Fruit fly (Drosophila melanogaster) whole organism, embryonic: Measurements from ENCODE around the gene CG9518.
A peak's percentile ranks its signal among the peaks of the same experiment; 100 is the strongest.

ENCODE experiments used
- Atf3 ChIP-seq: fragments of 200-800 bp; sonication (Bioruptor generic); optimal IDR thresholded peaks from 3 replicates; lab custom pipeline; 2016; ENCODE audit warnings: missing biosample characterization, missing genetic modification characterization
- BEAF-32 ChIP-seq: fragments of 200-800 bp; sonication (Bioruptor generic); optimal IDR thresholded peaks from 3 replicates; lab custom pipeline; 2017; ENCODE audit warnings: missing biosample characterization, missing genetic modification characterization, mild to moderate bottlenecking, moderate library complexity, missing genetic modification reagents
- CG1024 ChIP-seq: fragments of 200-800 bp; sonication (Bioruptor generic); IDR thresholded peaks from 2 replicates; pipeline ENCODE4 v1.3.6; 2022; ENCODE audit warnings: missing biosample characterization, missing genetic modification characterization
- CG12942 ChIP-seq: fragments of 200-800 bp; sonication (Bioruptor generic); optimal IDR thresholded peaks from 3 replicates; lab custom pipeline; 2016; ENCODE audit warnings: missing biosample characterization, missing genetic modification characterization
- CG13287 ChIP-seq: fragments of 200-800 bp; sonication (Bioruptor generic); IDR thresholded peaks from 2 replicates; pipeline ENCODE4 v1.3.6; 2022; ENCODE audit warnings: missing biosample characterization, missing genetic modification characterization; ENCODE audit not compliant: partially characterized antibody
- CG16813 ChIP-seq: fragments of 200-800 bp; sonication (Bioruptor generic); IDR thresholded peaks from 3 replicates; pipeline ENCODE4 v1.3.6; 2022; ENCODE audit warnings: missing biosample characterization, missing genetic modification characterization; ENCODE audit not compliant: partially characterized antibody
- CG17361 ChIP-seq: fragments of 200-800 bp; sonication (Bioruptor generic); IDR thresholded peaks from 3 replicates; pipeline ENCODE4 v1.3.6; 2022; ENCODE audit warnings: missing biosample characterization, missing genetic modification characterization
- CG1792 ChIP-seq: fragments of 200-800 bp; sonication (Bioruptor generic); optimal IDR thresholded peaks from 2 replicates; lab custom pipeline; 2016; ENCODE audit warnings: missing biosample characterization, missing genetic modification characterization
- CG18011 ChIP-seq: fragments of 200-800 bp; sonication (Bioruptor generic); optimal IDR thresholded peaks from 2 replicates; lab custom pipeline; 2017; ENCODE audit warnings: missing biosample characterization, missing genetic modification characterization, mild to moderate bottlenecking, moderate library complexity, missing genotype
- CG2120 ChIP-seq: fragments of 200-800 bp; sonication (Bioruptor generic); optimal IDR thresholded peaks from 3 replicates; lab custom pipeline; 2016; ENCODE audit warnings: missing biosample characterization, missing genetic modification characterization
- CG2678 ChIP-seq: fragments of 200-800 bp; sonication (Bioruptor generic); optimal IDR thresholded peaks from 3 replicates; lab custom pipeline; 2019; ENCODE audit warnings: missing biosample characterization, mild to moderate bottlenecking, missing genetic modification characterization, moderate library complexity
- CG30020 ChIP-seq: fragments of 200-800 bp; optimal IDR thresholded peaks from 2 replicates; lab custom pipeline; 2019; ENCODE audit warnings: missing biosample characterization, mild to moderate bottlenecking, missing genetic modification characterization, moderate library complexity
- CG31388 ChIP-seq: fragments of 200-800 bp; sonication (Bioruptor generic); optimal IDR thresholded peaks from 2 replicates; lab custom pipeline; 2016; ENCODE audit warnings: missing biosample characterization, missing genetic modification characterization
- CG32767 ChIP-seq: fragments of 200-800 bp; sonication (Bioruptor generic); IDR thresholded peaks from 2 replicates; pipeline ENCODE4 v1.3.6; 2022; ENCODE audit warnings: missing biosample characterization, missing genetic modification characterization
- CG43689 ChIP-seq: fragments of 200-800 bp; sonication (Bioruptor generic); IDR thresholded peaks from 2 replicates; pipeline ENCODE4 v1.3.6; 2022; ENCODE audit warnings: missing biosample characterization, missing genetic modification characterization
- CG4404 ChIP-seq: fragments of 200-800 bp; sonication (Bioruptor generic); IDR thresholded peaks from 2 replicates; pipeline ENCODE4 v1.3.6; 2022; ENCODE audit warnings: missing biosample characterization, missing genetic modification characterization
- CG6272 ChIP-seq: fragments of 200-800 bp; sonication (Bioruptor generic); IDR thresholded peaks from 2 replicates; pipeline ENCODE4 v1.3.6; 2022; ENCODE audit warnings: missing biosample characterization, missing genetic modification characterization
- CG6689 ChIP-seq: fragments of 200-800 bp; sonication (Bioruptor generic); IDR thresholded peaks from 2 replicates; pipeline ENCODE4 v1.3.6; 2022; ENCODE audit warnings: missing biosample characterization, missing genetic modification characterization
- CG7556 ChIP-seq: fragments of 200-800 bp; sonication (Bioruptor generic); optimal IDR thresholded peaks from 2 replicates; lab custom pipeline; 2017; ENCODE audit warnings: missing biosample characterization, mild to moderate bottlenecking, missing genetic modification characterization
- CG7745 ChIP-seq: fragments of 200-800 bp; sonication (Bioruptor generic); optimal IDR thresholded peaks from 2 replicates; lab custom pipeline; 2018; ENCODE audit warnings: missing biosample characterization, mild to moderate bottlenecking, missing genetic modification characterization, moderate library complexity
- CG9437 ChIP-seq: fragments of 200-800 bp; sonication (Bioruptor generic); optimal IDR thresholded peaks from 2 replicates; lab custom pipeline; 2018; ENCODE audit warnings: missing biosample characterization, mild to moderate bottlenecking, missing genetic modification characterization
- CTCF ChIP-seq: fragments of 200-800 bp; sonication (Bioruptor generic); optimal IDR thresholded peaks from 2 replicates; lab custom pipeline; 2017; ENCODE audit warnings: missing biosample characterization, mild to moderate bottlenecking, missing genetic modification characterization, moderate library complexity
- CrebB ChIP-seq: fragments of 200-800 bp; sonication (Bioruptor generic); optimal IDR thresholded peaks from 3 replicates; lab custom pipeline; 2018; ENCODE audit warnings: missing biosample characterization, mild to moderate bottlenecking, missing genetic modification characterization
- Deaf1 ChIP-seq: fragments of 200-800 bp; optimal IDR thresholded peaks from 3 replicates; lab custom pipeline; 2019; ENCODE audit warnings: missing biosample characterization, mild to moderate bottlenecking, missing genetic modification characterization, moderate library complexity
- Doc3 ChIP-seq: fragments of 200-800 bp; sonication (Bioruptor generic); IDR thresholded peaks from 3 replicates; pipeline ENCODE4 v1.3.6; 2022; ENCODE audit warnings: missing biosample characterization, missing genetic modification characterization; ENCODE audit not compliant: partially characterized antibody
- Dref ChIP-seq: fragments of 200-800 bp; sonication (Bioruptor generic); IDR thresholded peaks from 2 replicates; pipeline ENCODE4 v1.3.6; 2022; ENCODE audit warnings: missing biosample characterization, missing genetic modification characterization
- Ets65A ChIP-seq: fragments of 200-800 bp; sonication (Bioruptor generic); peaks from one replicate; lab custom pipeline; 2016; ENCODE audit warnings: missing biosample characterization, missing genetic modification characterization
- Hmx ChIP-seq: fragments of 200-800 bp; sonication (Bioruptor generic); optimal IDR thresholded peaks from 2 replicates; lab custom pipeline; 2016; ENCODE audit warnings: missing biosample characterization, missing genetic modification characterization
- Nf-YC ChIP-seq: fragments of 200-800 bp; optimal IDR thresholded peaks from 3 replicates; lab custom pipeline; 2019; ENCODE audit warnings: missing biosample characterization, mild to moderate bottlenecking, missing genetic modification characterization, moderate library complexity
- Opbp ChIP-seq: fragments of 200-800 bp; sonication (Bioruptor generic); IDR thresholded peaks from 3 replicates; pipeline ENCODE4 v1.3.6; 2022; ENCODE audit warnings: missing biosample characterization, missing genetic modification characterization; ENCODE audit not compliant: partially characterized antibody
- ase ChIP-seq: fragments of 200-800 bp; sonication (Bioruptor generic); IDR thresholded peaks from 3 replicates; pipeline ENCODE4 v1.3.6; 2022; ENCODE audit warnings: missing biosample characterization, missing genetic modification characterization
- fu2 ChIP-seq: fragments of 200-800 bp; sonication (Bioruptor generic); optimal IDR thresholded peaks from 2 replicates; lab custom pipeline; 2016; ENCODE audit warnings: missing biosample characterization, missing genetic modification characterization
- hb ChIP-seq: fragments of 200-800 bp; sonication (Bioruptor generic); IDR thresholded peaks from 3 replicates; pipeline ENCODE4 v1.3.6; 2022; ENCODE audit warnings: missing biosample characterization, missing genetic modification characterization; ENCODE audit not compliant: partially characterized antibody
- hth ChIP-seq: fragments of >200 bp; optimal IDR thresholded peaks from 2 replicates; lab custom pipeline; 2017; ENCODE audit warnings: inconsistent platforms
- inv ChIP-seq: fragments of 200-800 bp; sonication (Bioruptor generic); IDR thresholded peaks from 2 replicates; pipeline ENCODE4 v1.3.6; 2022; ENCODE audit warnings: missing biosample characterization, missing genetic modification characterization; ENCODE audit not compliant: partially characterized antibody
- jing ChIP-seq: fragments of 200-800 bp; sonication (Bioruptor generic); optimal IDR thresholded peaks from 2 replicates; lab custom pipeline; 2018; ENCODE audit warnings: missing biosample characterization, mild to moderate bottlenecking, missing genetic modification characterization
- knrl ChIP-seq: fragments of 200-800 bp; sonication (Bioruptor generic); IDR thresholded peaks from 3 replicates; pipeline ENCODE4 v1.3.6; 2022; ENCODE audit warnings: missing biosample characterization, missing genetic modification characterization; ENCODE audit not compliant: partially characterized antibody
- luna ChIP-seq: fragments of 200-800 bp; sonication (Bioruptor generic); optimal IDR thresholded peaks from 2 replicates; lab custom pipeline; 2016; ENCODE audit warnings: missing biosample characterization, missing genetic modification characterization
- nau ChIP-seq: fragments of 200-800 bp; sonication (Bioruptor generic); optimal IDR thresholded peaks from 3 replicates; lab custom pipeline; 2017; ENCODE audit warnings: missing biosample characterization, mild to moderate bottlenecking, missing genetic modification characterization, missing genetic modification reagents
- pfk ChIP-seq: fragments of 200-800 bp; sonication (Bioruptor generic); optimal IDR thresholded peaks from 2 replicates; lab custom pipeline; 2018; ENCODE audit warnings: missing biosample characterization, mild to moderate bottlenecking, missing genetic modification characterization, moderate library complexity
- phol ChIP-seq: fragments of 200-800 bp; sonication (Bioruptor generic); optimal IDR thresholded peaks from 3 replicates; lab custom pipeline; 2018; ENCODE audit warnings: missing biosample characterization, mild to moderate bottlenecking, missing genetic modification characterization, moderate library complexity
- pnt ChIP-seq: fragments of 200-800 bp; sonication (Bioruptor generic); optimal IDR thresholded peaks from 3 replicates; lab custom pipeline; 2016; ENCODE audit warnings: missing biosample characterization, missing genetic modification characterization
- run ChIP-seq: fragments of 200-800 bp; sonication (Bioruptor generic); optimal IDR thresholded peaks from 3 replicates; lab custom pipeline; 2018; ENCODE audit warnings: missing biosample characterization, mild to moderate bottlenecking, missing genetic modification characterization
- sqz ChIP-seq: fragments of 200-800 bp; sonication (Bioruptor generic); optimal IDR thresholded peaks from 3 replicates; lab custom pipeline; 2018; ENCODE audit warnings: missing biosample characterization, mild to moderate bottlenecking, missing genetic modification characterization
- ssp ChIP-seq: fragments of 200-800 bp; sonication (Bioruptor generic); IDR thresholded peaks from 2 replicates; pipeline ENCODE4 v1.3.6; 2022; ENCODE audit warnings: missing biosample characterization, missing genetic modification characterization
- sug ChIP-seq: fragments of 200-800 bp; optimal IDR thresholded peaks from 2 replicates; lab custom pipeline; 2019; ENCODE audit warnings: missing biosample characterization, mild to moderate bottlenecking, missing genetic modification characterization, moderate library complexity
- twi ChIP-seq: fragments of 200-800 bp; optimal IDR thresholded peaks from 2 replicates; lab custom pipeline; 2019; ENCODE audit warnings: missing biosample characterization, mild to moderate bottlenecking, missing genetic modification characterization, moderate library complexity
- unpg ChIP-seq: fragments of 200-800 bp; sonication (Bioruptor generic); optimal IDR thresholded peaks from 3 replicates; lab custom pipeline; 2018; ENCODE audit warnings: missing biosample characterization, mild to moderate bottlenecking, missing genetic modification characterization, moderate library complexity
- yki ChIP-seq: fragments of >200 bp; optimal IDR thresholded peaks from 3 replicates; lab custom pipeline; 2018
- zfh2 ChIP-seq: fragments of 200-800 bp; sonication (Bioruptor generic); optimal IDR thresholded peaks from 2 replicates; lab custom pipeline; 2016; ENCODE audit warnings: missing biosample characterization, missing genetic modification characterization

The CG9518 gene

dm6 chrX:14831713-14832561 lies 39.0 kb downstream of the CG9518 start, which contains the start of gene CG14408 (continued):
- TF ChIP-seq inv (GFP tag; lab: Robert Waterston, UW) (peak; percentile 28; the same call in 1 of the 2 replicates), Ets65A (GFP tag; lab: Kevin White, UChicago) (no peak), CG17361 (GFP tag; lab: Robert Waterston, UW) (peak; percentile 28; the same call in 2 of the 3 replicates), CrebB (tag; lab: Kevin White, UChicago) (no peak), phol (tag; lab: Kevin White, UChicago) (peak; percentile 22), CG12942 (GFP tag; lab: Kevin White, UChicago) (no peak), CG2120 (GFP tag; lab: Kevin White, UChicago) (peak; percentile 5), hth (lab: Kevin White, UChicago) (no peak), sqz (GFP tag; lab: Kevin White, UChicago) (peak; percentile 4), ssp (0 out of 2 replicates have a peak, but pooled peaks have one; percentile 13), zfh2 (no peak), Atf3 (GFP tag; lab: Kevin White, UChicago) (no peak), CG1024 (no peak), pfk (no peak), unpg (peak; percentile 3), CG7745 (tag; lab: Kevin White, UChicago) (no peak), sug (tag; lab: Kevin White, UChicago) (peak; percentile 4), CG6272 (GFP tag; lab: Robert Waterston, UW) (peak; percentile 14; the same call in 1 of the 2 replicates), CG9437 (GFP tag; lab: Kevin White, UChicago) (peak; percentile 33), CG43689 (GFP tag; lab: Robert Waterston, UW) (no peak), ase (GFP tag; lab: Robert Waterston, UW) (no peak), CG18011 (GFP tag; lab: Kevin White, UChicago) (no peak), CG16813 (GFP tag; lab: Robert Waterston, UW) (no peak), CG30020 (tag; lab: Kevin White, UChicago) (peak; percentile 94), Nf-YC (tag; lab: Kevin White, UChicago) (peak; percentile 7), CTCF (GFP tag; lab: Kevin White, UChicago) (peak; percentile 76), CG7556 (GFP tag; lab: Kevin White, UChicago) (peak; percentile 10), yki (lab: Kevin White, UChicago) (no peak), CG13287 (GFP tag; lab: Robert Waterston, UW) (peak; percentile 77), CG4404 (GFP tag; lab: Robert Waterston, UW) (no peak), Opbp (GFP tag; lab: Robert Waterston, UW) (0 out of 3 replicates have a peak, but pooled peaks have one; percentile 31), hb (GFP tag; lab: Robert Waterston, UW) (no peak), CG6689 (GFP tag; lab: Robert Waterston, UW) (no peak), CG2678 (tag; lab: Kevin White, UChicago) (peak; percentile 38), fu2 (GFP tag; lab: Kevin White, UChicago) (no peak), CG31388 (GFP tag; lab: Kevin White, UChicago) (no peak), pnt (GFP tag; lab: Kevin White, UChicago) (no peak), knrl (GFP tag; lab: Robert Waterston, UW) (peak; percentile 33; the same call in 2 of the 3 replicates), twi (tag; lab: Kevin White, UChicago) (no peak), CG1792 (GFP tag; lab: Kevin White, UChicago) (no peak), BEAF-32 (peak; percentile 66), Hmx (GFP tag; lab: Kevin White, UChicago) (no peak), nau (GFP tag; lab: Kevin White, UChicago) (no peak), luna (GFP tag; lab: Kevin White, UChicago) (no peak), Doc3 (GFP tag; lab: Robert Waterston, UW) (peak; percentile 74), Deaf1 (tag; lab: Kevin White, UChicago) (peak; percentile 9), Dref (GFP tag; lab: Robert Waterston, UW) (peak; percentile 51), CG32767 (GFP tag; lab: Robert Waterston, UW) (no peak), run (tag; lab: Kevin White, UChicago) (no peak), jing (no peak)
